In genomic region chr3L:10851853-10852346, dm6 we compare ENCODE assay signal across 5 fruit fly cellular contexts.
A peak's percentile ranks its signal among the peaks of the same experiment; 100 is the strongest.
TF ChIP-seq lines count a peak whose summit lies in the region.

No protein-coding gene starts in this region.

- TF ChIP-seq CTCF in whole organism, embryonic (GFP tag; optimal IDR thresholded peaks at IDR 0.05; lab: Kevin White, UChicago): no peak

TF ChIP-seq in whole organism, adult, 20 proteins besides CTCF, POLR2A, EP300 and RAD21:
- no peak for TF ChIP-seq CG7045 (GFP tag; optimal IDR thresholded peaks at IDR 0.05; lab: Kevin White, UChicago)
- no peak for TF ChIP-seq CG33017 (tag; optimal IDR thresholded peaks at IDR 0.05; lab: Kevin White, UChicago)
- TF ChIP-seq CG5204 (GFP tag; optimal IDR thresholded peaks at IDR 0.05; lab: Kevin White, UChicago): peak; percentile 20
TF ChIP-seq in whole organism, adult: peak in this region for 1.

TF ChIP-seq in whole organism, embryonic, 481 proteins besides CTCF, POLR2A, EP300 and RAD21 (continues in another document):
- TF ChIP-seq CG11504 (tag; optimal IDR thresholded peaks at IDR 0.05; lab: Kevin White, UChicago) (peak; percentile 39), CG15696 (tag; optimal IDR thresholded peaks at IDR 0.05; lab: Kevin White, UChicago) (peak; percentile 17), CG9727 (GFP tag; optimal IDR thresholded peaks at IDR 0.05; lab: Kevin White, UChicago) (peak; percentile 72), nmo (GFP tag; optimal IDR thresholded peaks at IDR 0.05; lab: Kevin White, UChicago) (peak; percentile 71), CG17829 (tag; optimal IDR thresholded peaks at IDR 0.05; lab: Kevin White, UChicago) (peak; percentile 21), CG18476 (GFP tag; optimal IDR thresholded peaks at IDR 0.05; lab: Kevin White, UChicago) (peak; percentile 34), Hmx (GFP tag; optimal IDR thresholded peaks at IDR 0.05; lab: Kevin White, UChicago) (no peak), CG31441 (GFP tag; IDR thresholded peaks at IDR 0.05; lab: Robert Waterston, UW) (peak; percentile 46; the same call in 1 of the 2 replicates), vnd (GFP tag; IDR thresholded peaks at IDR 0.05; lab: Robert Waterston, UW; ENCODE audit: partially characterized antibody) (no peak), crp (GFP tag; optimal IDR thresholded peaks at IDR 0.05; lab: Kevin White, UChicago) (no peak), H2.0 (GFP tag; IDR thresholded peaks at IDR 0.05; lab: Robert Waterston, UW) (no peak), fd96Cb (tag; optimal IDR thresholded peaks at IDR 0.05; lab: Kevin White, UChicago) (peak; percentile 20), gcm2 (GFP tag; optimal IDR thresholded peaks at IDR 0.05; lab: Kevin White, UChicago) (no peak), CG2875 (GFP tag; optimal IDR thresholded peaks at IDR 0.05; lab: Kevin White, UChicago) (no peak), CG13775 (GFP tag; optimal IDR thresholded peaks at IDR 0.05; lab: Kevin White, UChicago) (peak; percentile 59), sens (GFP tag; lab: Kevin White, UChicago) (peak; percentile 85), Blimp-1 (GFP tag; optimal IDR thresholded peaks at IDR 0.05; lab: Kevin White, UChicago) (peak; percentile 48), lola (GFP tag; optimal IDR thresholded peaks at IDR 0.05; lab: Kevin White, UChicago) (peak in 1 of 3 experiments; percentile 68), Ssrp (tag; optimal IDR thresholded peaks at IDR 0.05; lab: Kevin White, UChicago) (peak; percentile 60), Rfx (GFP tag; IDR thresholded peaks at IDR 0.05; lab: Robert Waterston, UW) (no peak), CG2129 (GFP tag; IDR thresholded peaks at IDR 0.05; lab: Robert Waterston, UW; ENCODE audit: partially characterized antibody) (no peak), Xbp1 (GFP tag; optimal IDR thresholded peaks at IDR 0.05; lab: Kevin White, UChicago) (peak; percentile 25)

TF ChIP-seq in whole organism, prepupa, 60 proteins besides CTCF, POLR2A, EP300 and RAD21 (continues in another document):
- TF ChIP-seq Eip78C (GFP tag; lab: Kevin White, UChicago) (peak; percentile 96), CG3032 (tag; optimal IDR thresholded peaks at IDR 0.05; lab: Kevin White, UChicago) (peak; percentile 81), CG31627 (GFP tag; optimal IDR thresholded peaks at IDR 0.05; lab: Kevin White, UChicago) (peak; percentile 70), CG6792 (GFP tag; optimal IDR thresholded peaks at IDR 0.05; lab: Kevin White, UChicago) (peak; percentile 52), CG10631 (GFP tag; optimal IDR thresholded peaks at IDR 0.05; lab: Kevin White, UChicago) (peak; percentile 80), Eip75B (GFP tag; optimal IDR thresholded peaks at IDR 0.05; lab: Kevin White, UChicago) (peak; percentile 56), cyc (GFP tag; optimal IDR thresholded peaks at IDR 0.05; lab: Kevin White, UChicago) (peak; percentile 61), dsx (GFP tag; optimal IDR thresholded peaks at IDR 0.05; lab: Kevin White, UChicago; ENCODE audit: poor library complexity, severe bottlenecking) (peak; percentile 24), CG1621 (tag; optimal IDR thresholded peaks at IDR 0.05; lab: Kevin White, UChicago) (no peak), OdsH (GFP tag; optimal IDR thresholded peaks at IDR 0.05; lab: Kevin White, UChicago) (peak; percentile 80), vri (GFP tag; optimal IDR thresholded peaks at IDR 0.05; lab: Kevin White, UChicago) (no peak), Ets96B (tag; optimal IDR thresholded peaks at IDR 0.05; lab: Kevin White, UChicago) (peak; percentile 80), pdm3 (GFP tag; optimal IDR thresholded peaks at IDR 0.05; lab: Kevin White, UChicago) (peak; percentile 74), Ets21C (GFP tag; optimal IDR thresholded peaks at IDR 0.05; lab: Kevin White, UChicago) (peak; percentile 42), CG34406 (GFP tag; optimal IDR thresholded peaks at IDR 0.05; lab: Kevin White, UChicago) (peak; percentile 88), fd85E (GFP tag; optimal IDR thresholded peaks at IDR 0.05; lab: Kevin White, UChicago) (no peak), Sox14 (GFP tag; optimal IDR thresholded peaks at IDR 0.05; lab: Kevin White, UChicago) (peak; percentile 73), eg (GFP tag; IDR thresholded peaks at IDR 0.05; lab: Robert Waterston, UW) (no peak), CG6808 (GFP tag; optimal IDR thresholded peaks at IDR 0.05; lab: Kevin White, UChicago) (peak; percentile 27), fd59A (GFP tag; optimal IDR thresholded peaks at IDR 0.05; lab: Kevin White, UChicago) (peak; percentile 46), Eip93F (GFP tag; optimal IDR thresholded peaks at IDR 0.05; lab: Kevin White, UChicago) (no peak), salr (GFP tag; optimal IDR thresholded peaks at IDR 0.05; lab: Kevin White, UChicago) (peak in 1 of 2 experiments; percentile 90), acj6 (GFP tag; optimal IDR thresholded peaks at IDR 0.05; lab: Kevin White, UChicago) (peak; percentile 77)

TF ChIP-seq in whole organism, pupa, 21 proteins besides CTCF, POLR2A, EP300 and RAD21:
- TF ChIP-seq Pif1B (GFP tag; optimal IDR thresholded peaks at IDR 0.05; lab: Kevin White, UChicago) (no peak), CG8159 (tag; optimal IDR thresholded peaks at IDR 0.05; lab: Kevin White, UChicago) (peak; percentile 89), CG9948 (tag; optimal IDR thresholded peaks at IDR 0.05; lab: Kevin White, UChicago) (peak; percentile 87), EcR (GFP tag; optimal IDR thresholded peaks at IDR 0.05; lab: Kevin White, UChicago) (no peak), Snoo (tag; optimal IDR thresholded peaks at IDR 0.05; lab: Kevin White, UChicago) (peak; percentile 73), Pif1A (GFP tag; optimal IDR thresholded peaks at IDR 0.05; lab: Kevin White, UChicago) (peak; percentile 16), CG17806 (tag; optimal IDR thresholded peaks at IDR 0.05; lab: Kevin White, UChicago) (peak; percentile 72), CG34367 (tag; optimal IDR thresholded peaks at IDR 0.05; lab: Kevin White, UChicago) (peak; percentile 63), CG15710 (tag; optimal IDR thresholded peaks at IDR 0.05; lab: Kevin White, UChicago) (peak; percentile 72), D1 (tag; optimal IDR thresholded peaks at IDR 0.05; lab: Kevin White, UChicago) (peak; percentile 91), CG13204 (GFP tag; optimal IDR thresholded peaks at IDR 0.05; lab: Kevin White, UChicago) (no peak), CG4496 (GFP tag; IDR thresholded peaks at IDR 0.05; lab: Robert Waterston, UW) (peak; percentile 8; the same call in 2 of the 3 replicates), rn (GFP tag; IDR thresholded peaks at IDR 0.05; lab: Robert Waterston, UW) (no peak), CG8301 (tag; optimal IDR thresholded peaks at IDR 0.05; lab: Kevin White, UChicago) (peak; percentile 54), CG14655 (GFP tag; optimal IDR thresholded peaks at IDR 0.05; lab: Kevin White, UChicago) (peak; percentile 76), CG32121 (GFP tag; IDR thresholded peaks at IDR 0.05; lab: Robert Waterston, UW) (no peak)
TF ChIP-seq in whole organism, pupa: peak in this region for 11.

TF ChIP-seq in whole organism, wandering third instar larva, 38 proteins besides CTCF, POLR2A, EP300 and RAD21:
- TF ChIP-seq HLH106 (tag; optimal IDR thresholded peaks at IDR 0.05; lab: Kevin White, UChicago) (peak; percentile 70), dl (GFP tag; optimal IDR thresholded peaks at IDR 0.05; lab: Kevin White, UChicago; ENCODE audit: insufficient read depth in 1 of 2, partially characterized antibody in 2 of 2) (no peak), tai (GFP tag; optimal IDR thresholded peaks at IDR 0.05; lab: Kevin White, UChicago) (no peak), foxo (GFP tag; optimal IDR thresholded peaks at IDR 0.05; lab: Kevin White, UChicago) (peak in 1 of 2 experiments; percentile 70), fru (GFP tag; optimal IDR thresholded peaks at IDR 0.05; lab: Kevin White, UChicago) (no peak), Dif (GFP tag; optimal IDR thresholded peaks at IDR 0.05; lab: Kevin White, UChicago; ENCODE audit: partially characterized antibody) (no peak), Sp1 (GFP tag; optimal IDR thresholded peaks at IDR 0.05; lab: Kevin White, UChicago) (peak; percentile 73), dmrt93B (GFP tag; optimal IDR thresholded peaks at IDR 0.05; lab: Kevin White, UChicago) (peak; percentile 46), OdsH (GFP tag; optimal IDR thresholded peaks at IDR 0.05; lab: Kevin White, UChicago) (peak; percentile 28), jim (GFP tag; optimal IDR thresholded peaks at IDR 0.05; lab: Kevin White, UChicago) (no peak), dsf (GFP tag; optimal IDR thresholded peaks at IDR 0.05; lab: Kevin White, UChicago; ENCODE audit: borderline replicate concordance) (no peak), CG9705 (GFP tag; optimal IDR thresholded peaks at IDR 0.05; lab: Kevin White, UChicago) (no peak), sv (GFP tag; optimal IDR thresholded peaks at IDR 0.05; lab: Kevin White, UChicago) (no peak), woc (GFP tag; optimal IDR thresholded peaks at IDR 0.05; lab: Kevin White, UChicago) (peak; percentile 36), ey (GFP tag; optimal IDR thresholded peaks at IDR 0.05; lab: Kevin White, UChicago) (peak; percentile 55), psq (GFP tag; optimal IDR thresholded peaks at IDR 0.05; lab: Kevin White, UChicago) (peak; percentile 57), h (GFP tag; optimal IDR thresholded peaks at IDR 0.05; lab: Kevin White, UChicago) (peak; percentile 28), Dfd (GFP tag; optimal IDR thresholded peaks at IDR 0.05; lab: Kevin White, UChicago) (no peak), Hr83 (GFP tag; optimal IDR thresholded peaks at IDR 0.05; lab: Kevin White, UChicago; ENCODE audit: poor library complexity, severe bottlenecking) (no peak), rgr (GFP tag; optimal IDR thresholded peaks at IDR 0.05; lab: Kevin White, UChicago) (peak; percentile 53)
